Fruit fly (Drosophila melanogaster): Measurements from ENCODE around the gene Trm7-34.

Gene Trm7-34

DNA sequence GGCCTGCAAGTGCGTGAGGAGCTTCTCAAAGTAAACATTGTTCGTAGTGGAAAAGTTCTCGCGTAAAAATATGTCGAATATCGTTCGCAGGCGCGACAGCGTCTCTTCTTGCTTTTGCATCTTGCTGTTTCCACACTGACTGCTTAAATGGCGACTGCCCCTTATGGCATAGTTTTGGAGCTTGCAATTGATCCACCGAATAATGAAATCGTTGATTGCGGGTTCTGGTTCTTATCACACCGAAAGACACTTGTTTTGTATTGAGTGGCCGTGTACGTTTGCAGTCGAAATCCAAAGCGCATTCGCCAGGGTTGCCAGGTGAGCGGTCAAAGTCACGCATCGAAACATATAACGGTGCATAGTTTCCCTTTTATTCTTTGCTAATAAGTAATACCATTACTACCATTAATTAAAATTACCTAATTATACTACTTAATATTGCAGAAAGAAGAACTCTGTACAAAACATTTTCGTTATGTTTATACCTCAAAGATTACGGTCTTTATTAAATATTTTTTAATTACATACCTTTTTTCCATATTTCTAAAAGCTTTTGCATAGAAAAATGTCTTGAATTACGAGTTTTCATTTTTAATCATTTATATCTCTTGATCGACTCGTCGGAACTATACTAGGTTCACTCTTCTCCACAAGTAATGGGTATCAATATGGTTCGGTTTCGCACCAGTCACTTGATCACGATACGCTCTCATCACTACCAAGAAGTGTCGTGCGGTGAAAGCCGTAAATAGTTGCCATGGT lies 32.0 kb downstream of the Trm7-34 start, which contains the start of the genes CG7044 and Tbc1d22 (continued):
- no peak for TF ChIP-seq CG1621 (tag; optimal IDR thresholded peaks at IDR 0.05)
- no peak for TF ChIP-seq dac (GFP tag; optimal IDR thresholded peaks at IDR 0.05)
- TF ChIP-seq CG6792 (GFP tag; optimal IDR thresholded peaks at IDR 0.05), result peak; percentile 34
- TF ChIP-seq fd59A (GFP tag; optimal IDR thresholded peaks at IDR 0.05), result peak; percentile 5
- peak; percentile 60 for TF ChIP-seq CG3032 (tag; optimal IDR thresholded peaks at IDR 0.05)
- TF ChIP-seq Blimp-1 (GFP tag; optimal IDR thresholded peaks at IDR 0.05), result peak; percentile 0
- TF ChIP-seq esn (GFP tag; optimal IDR thresholded peaks at IDR 0.05), result peak; percentile 64
- no peak for TF ChIP-seq Eip75B (GFP tag; optimal IDR thresholded peaks at IDR 0.05)
- TF ChIP-seq Eip93F (GFP tag; optimal IDR thresholded peaks at IDR 0.05), result peak; percentile 35
- no peak for TF ChIP-seq pdm3 (GFP tag; optimal IDR thresholded peaks at IDR 0.05)
- no peak for TF ChIP-seq CG8119 (GFP tag; IDR thresholded peaks at IDR 0.05)

DNA sequence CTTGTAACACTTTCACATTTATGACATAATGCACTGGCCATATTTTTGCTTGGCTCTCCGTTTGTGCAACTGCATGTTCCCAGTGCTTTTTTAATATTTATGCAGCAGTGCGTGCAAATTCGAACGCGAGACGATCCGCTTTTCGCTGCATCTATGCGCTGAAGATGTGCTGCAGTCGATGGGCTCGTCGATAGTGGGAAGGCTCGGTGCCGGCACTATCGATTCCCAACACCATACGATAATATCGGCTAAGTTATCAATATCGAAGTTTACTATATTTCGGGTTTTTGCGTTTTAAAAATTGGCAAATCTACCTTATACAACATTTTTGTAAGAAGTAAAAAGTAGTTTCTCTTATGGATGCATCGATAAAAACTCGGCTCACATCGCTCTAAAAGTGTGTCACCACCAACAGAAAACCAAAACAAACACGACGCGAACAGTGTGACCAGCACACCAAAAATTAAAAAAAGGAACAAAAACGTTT lies 36.0 kb downstream of the Trm7-34 start, which contains the start of gene RhoGAP93B:
RhoGAP93B (minus strand) TSS at position 197 of the 487 bp plus-strand sequence.
- TF ChIP-seq acj6 (GFP tag; optimal IDR thresholded peaks at IDR 0.05), result peak; percentile 68
- TF ChIP-seq topi (GFP tag; optimal IDR thresholded peaks at IDR 0.05), result peak; percentile 89
- TF ChIP-seq CG16779 (tag; optimal IDR thresholded peaks at IDR 0.05), result peak; percentile 58
- peak; percentile 58; the same call in 1 of the 2 replicates for TF ChIP-seq CG11294 (GFP tag; IDR thresholded peaks at IDR 0.05)
- TF ChIP-seq CG6792 (GFP tag; optimal IDR thresholded peaks at IDR 0.05), result peak; percentile 50
- peak; percentile 62 for TF ChIP-seq dac (GFP tag; optimal IDR thresholded peaks at IDR 0.05)
- TF ChIP-seq CG8319 (GFP tag; optimal IDR thresholded peaks at IDR 0.05), result peak; percentile 53
- TF ChIP-seq Eip93F (GFP tag; optimal IDR thresholded peaks at IDR 0.05), result no peak
- peak; percentile 84 for TF ChIP-seq CG8119 (GFP tag; IDR thresholded peaks at IDR 0.05)
- peak; percentile 95 for TF ChIP-seq fkh (GFP tag; optimal IDR thresholded peaks at IDR 0.05)
- TF ChIP-seq Lpt (GFP tag; optimal IDR thresholded peaks at IDR 0.05), result no peak
- TF ChIP-seq pdm3 (GFP tag; optimal IDR thresholded peaks at IDR 0.05), result no peak
- TF ChIP-seq CG10669 (GFP tag; optimal IDR thresholded peaks at IDR 0.05), result peak; percentile 70
- TF ChIP-seq Hr39 (GFP tag; optimal IDR thresholded peaks at IDR 0.05), result peak; percentile 82
- no peak for TF ChIP-seq spab (GFP tag; optimal IDR thresholded peaks at IDR 0.05)
- peak; percentile 86 for TF ChIP-seq CG10631 (GFP tag; optimal IDR thresholded peaks at IDR 0.05)
- TF ChIP-seq Sox102F (GFP tag; optimal IDR thresholded peaks at IDR 0.05), result no peak
- no peak for TF ChIP-seq CG4318 (GFP tag; optimal IDR thresholded peaks at IDR 0.05)
- no peak for TF ChIP-seq Met (GFP tag; optimal IDR thresholded peaks at IDR 0.05)
- peak; percentile 82 for TF ChIP-seq Ets96B (tag; optimal IDR thresholded peaks at IDR 0.05)
- peak; percentile 88 for TF ChIP-seq eg (GFP tag; IDR thresholded peaks at IDR 0.05)
- no peak for TF ChIP-seq Blimp-1 (GFP tag; optimal IDR thresholded peaks at IDR 0.05)
- TF ChIP-seq svp (GFP tag), result peak; percentile 92
- TF ChIP-seq achi (GFP tag; optimal IDR thresholded peaks at IDR 0.05), result no peak
- no peak for TF ChIP-seq Smox (GFP tag; optimal IDR thresholded peaks at IDR 0.05)
- TF ChIP-seq CG9139 (GFP tag; optimal IDR thresholded peaks at IDR 0.05), result no peak
- TF ChIP-seq CG3032 (tag; optimal IDR thresholded peaks at IDR 0.05), result peak; percentile 87
- TF ChIP-seq Hr38 (GFP tag; optimal IDR thresholded peaks at IDR 0.05), result no peak
- TF ChIP-seq CG1621 (tag; optimal IDR thresholded peaks at IDR 0.05), result peak; percentile 55
- TF ChIP-seq CG6276 (GFP tag; optimal IDR thresholded peaks at IDR 0.05), result no peak
- peak; percentile 78 for TF ChIP-seq CG6808 (GFP tag; optimal IDR thresholded peaks at IDR 0.05)
- peak; percentile 30 for TF ChIP-seq Sox15 (GFP tag; optimal IDR thresholded peaks at IDR 0.05)
- TF ChIP-seq OdsH (GFP tag; optimal IDR thresholded peaks at IDR 0.05), result peak; percentile 72
- TF ChIP-seq fd59A (GFP tag; optimal IDR thresholded peaks at IDR 0.05), result peak; percentile 24
- TF ChIP-seq fd85E (GFP tag; optimal IDR thresholded peaks at IDR 0.05), result no peak
- peak; percentile 54 for TF ChIP-seq CG8632 (GFP tag; optimal IDR thresholded peaks at IDR 0.05)
- TF ChIP-seq dsx (GFP tag; optimal IDR thresholded peaks at IDR 0.05; ENCODE audit: poor library complexity, severe bottlenecking), result peak; percentile 69
- TF ChIP-seq Hr4 (GFP tag; optimal IDR thresholded peaks at IDR 0.05), result peak; percentile 90
- TF ChIP-seq vri (GFP tag; optimal IDR thresholded peaks at IDR 0.05), result no peak
- peak; percentile 66 for TF ChIP-seq CG11902 (GFP tag; optimal IDR thresholded peaks at IDR 0.05)
- peak; percentile 93 for TF ChIP-seq CG6163 (GFP tag; IDR thresholded peaks at IDR 0.05)
- TF ChIP-seq Gug (GFP tag; IDR thresholded peaks at IDR 0.05), result peak; percentile 85
- TF ChIP-seq ss (GFP tag; optimal IDR thresholded peaks at IDR 0.05), result peak in 1 of 2 experiments; percentile 71
- TF ChIP-seq Ets21C (GFP tag; optimal IDR thresholded peaks at IDR 0.05), result peak; percentile 69
- TF ChIP-seq Eip75B (GFP tag; optimal IDR thresholded peaks at IDR 0.05), result no peak

Measured in whole organism, prepupa.